Fruit fly (Drosophila melanogaster) whole organism, embryonic: ENCODE measurements around the gene Cyt-c-d.

Experiments used
- Antp ChIP-seq: fragments of 200-800 bp; sonication (Bioruptor generic); optimal IDR thresholded peaks from 3 replicates; lab custom pipeline; 2016; ENCODE audit warnings: missing biosample characterization, missing genetic modification characterization
- CG10366 ChIP-seq: fragments of 200-800 bp; sonication (Bioruptor generic); IDR thresholded peaks from 2 replicates; pipeline ENCODE4 v1.3.6; 2022; ENCODE audit warnings: missing biosample characterization, missing genetic modification characterization
- CG11560 ChIP-seq: fragments of 200-800 bp; sonication (Bioruptor generic); IDR thresholded peaks from 3 replicates; pipeline ENCODE4 v1.3.6; 2022; ENCODE audit warnings: missing biosample characterization, missing genetic modification characterization
- CG12299 ChIP-seq: fragments of 200-800 bp; sonication (Bioruptor generic); optimal IDR thresholded peaks from 2 replicates; lab custom pipeline; 2018; ENCODE audit warnings: missing biosample characterization, mild to moderate bottlenecking, missing genetic modification characterization
- CG12659 ChIP-seq: fragments of 200-800 bp; sonication (Bioruptor generic); optimal IDR thresholded peaks from 3 replicates; lab custom pipeline; 2017; ENCODE audit warnings: mild to moderate bottlenecking, missing biosample characterization, missing genetic modification reagents, missing genetic modification characterization
- CG14860 ChIP-seq: fragments of 200-800 bp; sonication (Bioruptor generic); IDR thresholded peaks from 3 replicates; pipeline ENCODE4 v1.3.6; 2022; ENCODE audit warnings: missing biosample characterization, missing genetic modification characterization; ENCODE audit not compliant: partially characterized antibody
- CG15514 ChIP-seq: fragments of 200-800 bp; sonication (Bioruptor generic); optimal IDR thresholded peaks from 3 replicates; lab custom pipeline; 2017; ENCODE audit warnings: missing biosample characterization, missing genetic modification characterization, mild to moderate bottlenecking, moderate library complexity, missing genetic modification reagents
- CG1603 ChIP-seq: fragments of 200-800 bp; sonication (Bioruptor generic); optimal IDR thresholded peaks from 2 replicates; lab custom pipeline; 2019; ENCODE audit warnings: missing biosample characterization, mild to moderate bottlenecking, missing genetic modification characterization, moderate library complexity
- CG17359 ChIP-seq: fragments of 200-800 bp; sonication (Bioruptor generic); optimal IDR thresholded peaks from 3 replicates; lab custom pipeline; 2018; ENCODE audit warnings: missing biosample characterization, mild to moderate bottlenecking, missing genetic modification characterization, moderate library complexity
- CG17361 ChIP-seq: fragments of 200-800 bp; sonication (Bioruptor generic); IDR thresholded peaks from 3 replicates; pipeline ENCODE4 v1.3.6; 2022; ENCODE audit warnings: missing biosample characterization, missing genetic modification characterization
- CG17829 ChIP-seq: fragments of 200-800 bp; optimal IDR thresholded peaks from 2 replicates; lab custom pipeline; 2019; ENCODE audit warnings: missing biosample characterization, mild to moderate bottlenecking, missing genetic modification characterization, moderate library complexity
- CG2875 ChIP-seq: fragments of 200-800 bp; sonication (Bioruptor generic); optimal IDR thresholded peaks from 2 replicates; lab custom pipeline; 2017; ENCODE audit warnings: missing biosample characterization, mild to moderate bottlenecking, missing genetic modification characterization, missing genetic modification reagents
- CG3065 ChIP-seq: fragments of 200-800 bp; sonication (Bioruptor generic); optimal IDR thresholded peaks from 2 replicates; lab custom pipeline; 2016; ENCODE audit warnings: missing biosample characterization, missing genetic modification characterization
- CG32767 ChIP-seq: fragments of 200-800 bp; sonication (Bioruptor generic); IDR thresholded peaks from 2 replicates; pipeline ENCODE4 v1.3.6; 2022; ENCODE audit warnings: missing biosample characterization, missing genetic modification characterization
- CG3281 ChIP-seq: fragments of 200-800 bp; sonication (Bioruptor generic); optimal IDR thresholded peaks from 3 replicates; lab custom pipeline; 2017; ENCODE audit warnings: missing biosample characterization, mild to moderate bottlenecking, missing genetic modification characterization
- CG3995 ChIP-seq: fragments of 200-800 bp; sonication (Bioruptor generic); optimal IDR thresholded peaks from 3 replicates; lab custom pipeline; 2016; ENCODE audit warnings: missing biosample characterization, missing genetic modification characterization
- CG7963 ChIP-seq: fragments of 200-800 bp; sonication (Bioruptor generic); IDR thresholded peaks from 3 replicates; pipeline ENCODE4 v1.3.6; 2022; ENCODE audit warnings: missing biosample characterization, missing genetic modification characterization; ENCODE audit not compliant: partially characterized antibody
- CG8089 ChIP-seq: fragments of 200-800 bp; sonication (Bioruptor generic); optimal IDR thresholded peaks from 3 replicates; lab custom pipeline; 2016; ENCODE audit warnings: missing biosample characterization, missing genetic modification characterization
- CG8765 ChIP-seq: fragments of 200-800 bp; sonication (Bioruptor generic); IDR thresholded peaks from 2 replicates; pipeline ENCODE4 v1.3.6; 2022; ENCODE audit warnings: missing biosample characterization, missing genetic modification characterization
- Chrac-16 ChIP-seq: fragments of 200-800 bp; sonication (Bioruptor generic); optimal IDR thresholded peaks from 3 replicates; lab custom pipeline; 2016; ENCODE audit warnings: missing biosample characterization, missing genetic modification characterization
- CrebB ChIP-seq: fragments of 200-800 bp; sonication (Bioruptor generic); optimal IDR thresholded peaks from 3 replicates; lab custom pipeline; 2018; ENCODE audit warnings: missing biosample characterization, mild to moderate bottlenecking, missing genetic modification characterization
- Dip3 ChIP-seq: fragments of 200-800 bp; sonication (Bioruptor generic); optimal IDR thresholded peaks from 3 replicates; lab custom pipeline; 2016; ENCODE audit warnings: missing biosample characterization, missing genetic modification characterization
- Dll ChIP-seq: fragments of 200-800 bp; sonication (Bioruptor generic); IDR thresholded peaks from 4 replicates; pipeline ENCODE4 v1.3.6; 2022; ENCODE audit warnings: missing biosample characterization, missing genetic modification characterization; ENCODE audit not compliant: partially characterized antibody
- Dp ChIP-seq: fragments of 200-800 bp; sonication (Bioruptor generic); optimal IDR thresholded peaks from 2 replicates; lab custom pipeline; 2018; ENCODE audit warnings: missing biosample characterization, mild to moderate bottlenecking, missing genetic modification characterization, moderate library complexity
- Dref ChIP-seq: fragments of 200-800 bp; sonication (Bioruptor generic); IDR thresholded peaks from 2 replicates; pipeline ENCODE4 v1.3.6; 2022; ENCODE audit warnings: missing biosample characterization, missing genetic modification characterization
- Eip74EF ChIP-seq, 2 experiments: fragments of 200-800 bp in 1 of 2; fragments of >200 bp in 1 of 2; sonication (Bioruptor generic) in 1 of 2; optimal IDR thresholded peaks; 2 replicates each; lab custom pipeline; 2017 to 2019; ENCODE audit warnings: missing biosample characterization in 2 of 2, missing genetic modification characterization in 2 of 2, mild to moderate bottlenecking in 1 of 2, moderate library complexity in 1 of 2
- Fer1 ChIP-seq: fragments of 200-800 bp; sonication (Bioruptor generic); optimal IDR thresholded peaks from 2 replicates; lab custom pipeline; 2017; ENCODE audit warnings: missing biosample characterization, mild to moderate bottlenecking, missing genetic modification characterization
- HLH4C ChIP-seq: fragments of 200-800 bp; sonication (Bioruptor generic); IDR thresholded peaks from 3 replicates; pipeline ENCODE4 v1.3.6; 2022; ENCODE audit warnings: missing biosample characterization, missing genetic modification characterization; ENCODE audit not compliant: partially characterized antibody
- Hmx ChIP-seq: fragments of 200-800 bp; sonication (Bioruptor generic); optimal IDR thresholded peaks from 2 replicates; lab custom pipeline; 2016; ENCODE audit warnings: missing biosample characterization, missing genetic modification characterization
- MBD-R2 ChIP-seq: fragments of 200-800 bp; sonication (Bioruptor generic); IDR thresholded peaks from 2 replicates; pipeline ENCODE4 v1.3.6; 2022; ENCODE audit warnings: missing biosample characterization, missing genetic modification characterization
- NFAT ChIP-seq: fragments of 200-800 bp; sonication (Bioruptor generic); IDR thresholded peaks from 2 replicates; pipeline ENCODE4 v1.3.6; 2022; ENCODE audit warnings: missing biosample characterization, missing genetic modification characterization
- Neu2 ChIP-seq: fragments of 200-800 bp; sonication (Bioruptor generic); optimal IDR thresholded peaks from 3 replicates; lab custom pipeline; 2016; ENCODE audit warnings: missing biosample characterization, missing genetic modification characterization, borderline replicate concordance
- Opbp ChIP-seq: fragments of 200-800 bp; sonication (Bioruptor generic); IDR thresholded peaks from 3 replicates; pipeline ENCODE4 v1.3.6; 2022; ENCODE audit warnings: missing biosample characterization, missing genetic modification characterization; ENCODE audit not compliant: partially characterized antibody
- PHDP ChIP-seq: fragments of 200-800 bp; sonication (Bioruptor generic); optimal IDR thresholded peaks from 3 replicates; lab custom pipeline; 2018; ENCODE audit warnings: missing biosample characterization, mild to moderate bottlenecking, missing genetic modification characterization, moderate library complexity
- Pdp1 ChIP-seq, 2 experiments: fragments of 200-800 bp; sonication (Bioruptor generic); optimal IDR thresholded peaks; 3 replicates each; lab custom pipeline; 2016; ENCODE audit warnings: missing biosample characterization in 2 of 2, missing genetic modification characterization in 2 of 2, mild to moderate bottlenecking in 1 of 2, moderate library complexity in 1 of 2
- Spps ChIP-seq: fragments of 200-800 bp; sonication (Bioruptor generic); optimal IDR thresholded peaks from 2 replicates; lab custom pipeline; 2018; ENCODE audit warnings: missing biosample characterization, mild to moderate bottlenecking, missing genetic modification characterization
- Vsx1 ChIP-seq: fragments of 200-800 bp; sonication (Bioruptor generic); optimal IDR thresholded peaks from 2 replicates; lab custom pipeline; 2017; ENCODE audit warnings: missing biosample characterization, mild to moderate bottlenecking, missing genetic modification characterization, missing genetic modification reagents
- YL-1 ChIP-seq: fragments of 200-800 bp; sonication (Bioruptor generic); optimal IDR thresholded peaks from 3 replicates; lab custom pipeline; 2017; ENCODE audit warnings: missing biosample characterization, mild to moderate bottlenecking, missing genetic modification characterization
- cg ChIP-seq: fragments of 200-800 bp; sonication (Bioruptor generic); optimal IDR thresholded peaks from 3 replicates; lab custom pipeline; 2019; ENCODE audit warnings: missing biosample characterization, mild to moderate bottlenecking, missing genetic modification characterization, moderate library complexity
- fd3F ChIP-seq: fragments of 200-800 bp; sonication (Bioruptor generic); optimal IDR thresholded peaks from 2 replicates; lab custom pipeline; 2018; ENCODE audit warnings: missing biosample characterization, mild to moderate bottlenecking, missing genetic modification characterization, moderate library complexity
- her ChIP-seq: fragments of 200-800 bp; sonication (Bioruptor generic); optimal IDR thresholded peaks from 2 replicates; lab custom pipeline; 2016; ENCODE audit warnings: missing biosample characterization, missing genetic modification characterization
- nerfin-2 ChIP-seq: fragments of 200-800 bp; sonication (Bioruptor generic); IDR thresholded peaks from 2 replicates; pipeline ENCODE4 v1.3.6; 2022; ENCODE audit warnings: missing biosample characterization, missing genetic modification characterization; ENCODE audit not compliant: partially characterized antibody
- nmo ChIP-seq: fragments of 200-800 bp; sonication (Bioruptor generic); optimal IDR thresholded peaks from 2 replicates; lab custom pipeline; 2018; ENCODE audit warnings: missing biosample characterization, mild to moderate bottlenecking, missing genetic modification characterization, moderate library complexity
- otp ChIP-seq: fragments of 200-800 bp; sonication (Bioruptor generic); IDR thresholded peaks from 3 replicates; pipeline ENCODE4, ENCODE4 v1.3.6; 2022; ENCODE audit warnings: missing biosample characterization, missing genetic modification characterization
- pita ChIP-seq: fragments of 200-800 bp; sonication (Bioruptor generic); optimal IDR thresholded peaks from 2 replicates; lab custom pipeline; 2017; ENCODE audit warnings: missing biosample characterization, mild to moderate bottlenecking, missing genetic modification characterization
- slbo ChIP-seq: fragments of 200-800 bp; sonication (Bioruptor generic); IDR thresholded peaks from 2 replicates; pipeline ENCODE4 v1.3.6; 2022; ENCODE audit warnings: missing biosample characterization, missing genetic modification characterization
- tll ChIP-seq, 2 experiments: fragments of 200-800 bp in 1 of 2; fragments of >200 bp in 1 of 2; sonication (Bioruptor generic) in 1 of 2; optimal IDR thresholded peaks; 2 replicates each; lab custom pipeline; 2017 to 2019; ENCODE audit warnings: missing biosample characterization in 2 of 2, missing genetic modification characterization in 2 of 2, mild to moderate bottlenecking in 1 of 2, moderate library complexity in 1 of 2
- unc-4 ChIP-seq: fragments of 200-800 bp; sonication (Bioruptor generic); IDR thresholded peaks from 2 replicates; pipeline ENCODE4 v1.3.6; 2022; ENCODE audit warnings: missing biosample characterization, missing genetic modification characterization; ENCODE audit not compliant: partially characterized antibody

Cyt-c-d gene

DNA sequence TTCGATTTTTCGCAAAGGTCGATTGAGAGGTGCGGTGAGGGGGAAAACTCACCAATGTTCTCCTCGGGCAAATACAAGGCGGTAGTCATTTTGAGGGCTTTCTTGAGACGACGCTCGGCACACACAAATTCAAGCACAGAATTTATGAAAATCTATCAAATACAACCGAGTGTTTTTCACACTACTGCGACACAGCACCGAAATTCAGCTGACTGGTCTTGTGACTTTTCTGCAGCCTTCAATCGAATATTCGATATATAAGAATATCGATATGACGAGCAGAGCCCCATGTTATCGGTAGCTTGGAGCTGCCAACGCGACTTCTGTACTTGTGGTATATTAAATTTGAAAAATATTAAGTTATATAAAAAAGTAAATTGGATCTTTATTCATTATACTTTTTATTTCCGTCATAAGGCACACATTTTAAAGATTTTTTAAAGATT lies 11.9 kb downstream of the Cyt-c-d start, which contains the start of gene VhaSFD (continued):
- TF ChIP-seq CG2875 (GFP tag; lab: Kevin White, UChicago) (no peak), Hmx (no peak), CG11560 (peak; percentile 99), Opbp (no peak; the same call in 2 of the 3 replicates), pita (GFP tag; lab: Kevin White, UChicago) (no peak), CG3281 (GFP tag; lab: Kevin White, UChicago) (peak; percentile 36), Antp (GFP tag; lab: Kevin White, UChicago) (no peak), CrebB (tag; lab: Kevin White, UChicago) (peak; percentile 31), Dip3 (GFP tag; lab: Kevin White, UChicago) (peak; percentile 6), CG15514 (GFP tag; lab: Kevin White, UChicago) (peak; percentile 68), CG17361 (0 out of 3 replicates have a peak, but pooled peaks have one; percentile 25), CG17829 (tag; lab: Kevin White, UChicago) (peak; percentile 56), CG8089 (GFP tag; lab: Kevin White, UChicago) (no peak), Vsx1 (GFP tag; lab: Kevin White, UChicago) (no peak), unc-4 (GFP tag; lab: Robert Waterston, UW) (peak; percentile 75), slbo (peak; percentile 35; the same call in 1 of the 2 replicates), Fer1 (peak; percentile 65), HLH4C (peak; percentile 68), CG12299 (no peak), CG17359 (tag; lab: Kevin White, UChicago) (peak; percentile 16), Dp (GFP tag; lab: Kevin White, UChicago) (peak; percentile 71), PHDP (tag; lab: Kevin White, UChicago) (peak; percentile 0), nerfin-2 (GFP tag; lab: Robert Waterston, UW) (peak; percentile 76), CG32767 (GFP tag; lab: Robert Waterston, UW) (0 out of 2 replicates have a peak, but pooled peaks have one; percentile 14), CG1603 (peak; percentile 48), fd3F (peak; percentile 16), otp (GFP tag; lab: Robert Waterston, UW) (no peak), tll (GFP tag; optimal IDR thresholded peaks at IDR 0.05; lab: Kevin White, UChicago) (peak in 1 of 2 experiments; percentile 31), YL-1 (GFP tag; lab: Kevin White, UChicago) (peak; percentile 71), CG3065 (no peak), cg (peak; percentile 75), her (GFP tag; lab: Kevin White, UChicago) (peak; percentile 6), Dll (GFP tag; lab: Robert Waterston, UW) (peak; percentile 69), CG7963 (GFP tag; lab: Robert Waterston, UW) (peak; percentile 65), Spps (tag; lab: Kevin White, UChicago) (no peak), CG12659 (GFP tag; lab: Kevin White, UChicago) (peak; percentile 63), Eip74EF (GFP tag; optimal IDR thresholded peaks at IDR 0.05; lab: Kevin White, UChicago) (peak in 1 of 2 experiments; percentile 28), CG10366 (GFP tag; lab: Robert Waterston, UW) (no peak), Chrac-16 (no peak), CG14860 (GFP tag; lab: Robert Waterston, UW) (peak; percentile 47; the same call in 2 of the 3 replicates), nmo (GFP tag; lab: Kevin White, UChicago) (peak; percentile 28), Pdp1 (GFP tag; optimal IDR thresholded peaks at IDR 0.05; lab: Kevin White, UChicago) (peak in 1 of 2 experiments; percentile 57), CG8765 (GFP tag; lab: Robert Waterston, UW) (no peak), MBD-R2 (GFP tag; lab: Robert Waterston, UW) (peak; percentile 62), CG3995 (GFP tag; lab: Kevin White, UChicago) (peak; percentile 55), Neu2 (no peak), NFAT (GFP tag; lab: Robert Waterston, UW) (peak; percentile 49; the same call in 1 of the 2 replicates), Dref (GFP tag; lab: Robert Waterston, UW) (peak; percentile 94)
